Worm (Caenorhabditis elegans) whole organism, mixed stage, embryonic: ENCODE results near the gene enri-1.

Source experiments
- mep-1 ChIP-seq: fragments of 150-350 bp; optimal IDR thresholded peaks from 2 replicates; lab custom pipeline; 2017; ENCODE audit warnings: missing biosample characterization, missing genetic modification reagents, missing genetic modification characterization, inconsistent platforms
- nhr-12 ChIP-seq: fragments of 150-350 bp; optimal IDR thresholded peaks from 2 replicates; lab custom pipeline; 2014; ENCODE audit warnings: missing biosample characterization, missing genetic modification characterization
- unc-62 ChIP-seq: fragments of 150-350 bp; optimal IDR thresholded peaks from 2 replicates; lab custom pipeline; 2014; ENCODE audit warnings: missing biosample characterization, missing genetic modification reagents, missing genetic modification characterization

ce11 chrII:2368956-2369355, 27.5 kb upstream of the enri-1 start, which contains the start of gene hpo-25:
- TF ChIP-seq unc-62 (GFP tag; lab: Kevin White, UChicago), result no peak
- no peak for TF ChIP-seq mep-1 (tag; lab: Kevin White, UChicago)
- no peak for TF ChIP-seq nhr-12 (tag; lab: Kevin White, UChicago)
